Worm (Caenorhabditis elegans) whole organism, L3 larva: ENCODE data around the gene sknr-1.
"Not testable (repeated sequence)": the region's sequence is repeated elsewhere in the genome, so short reads cannot be mapped to it uniquely, and the experiment has no call there.

ENCODE experiments used
- ama-1 ChIP-seq: fragments of 150-350 bp; optimal IDR thresholded peaks from 2 replicates; lab custom pipeline; 2018
- ceh-9 ChIP-seq: sonication (generic microtip); optimal IDR thresholded peaks from 2 replicates; lab custom pipeline; 2018; ENCODE audit warnings: missing biosample characterization, missing genetic modification characterization
- fos-1 ChIP-seq: fragments of 150-350 bp; optimal IDR thresholded peaks from 2 replicates; lab custom pipeline; 2014; ENCODE audit warnings: missing biosample characterization, missing genetic modification characterization
- lin-39 ChIP-seq: fragments of 150-350 bp; optimal IDR thresholded peaks from 2 replicates; lab custom pipeline; 2018; ENCODE audit warnings: missing biosample characterization, missing genetic modification reagents, missing genetic modification characterization
- mdl-1 ChIP-seq: fragments of 150-350 bp; optimal IDR thresholded peaks from 2 replicates; lab custom pipeline; 2014; ENCODE audit warnings: missing biosample characterization, missing genetic modification characterization
- mml-1 ChIP-seq: fragments of 150-350 bp; sonication (generic microtip); optimal IDR thresholded peaks from 3 replicates; lab custom pipeline; 2014; ENCODE audit warnings: missing biosample characterization, missing genetic modification characterization
- nhr-76 ChIP-seq: fragments of 150-350 bp; sonication (generic microtip); optimal IDR thresholded peaks from 5 replicates; lab custom pipeline; 2014; ENCODE audit warnings: missing biosample characterization, missing genetic modification characterization
- nhr-77 ChIP-seq: fragments of 150-350 bp; optimal IDR thresholded peaks from 2 replicates; lab custom pipeline; 2014; ENCODE audit warnings: missing biosample characterization, missing genetic modification characterization
- pha-4 ChIP-seq: fragments of 150-350 bp; optimal IDR thresholded peaks from 2 replicates; lab custom pipeline; 2014; ENCODE audit warnings: missing biosample characterization, missing genetic modification reagents, missing genetic modification characterization
- tbx-2 ChIP-seq: sonication (generic microtip); optimal IDR thresholded peaks from 2 replicates; lab custom pipeline; 2016; ENCODE audit warnings: mild to moderate bottlenecking, missing genetic modification characterization, missing compliant biosample characterization
- unc-39 ChIP-seq: sonication (generic microtip); optimal IDR thresholded peaks from 4 replicates; lab custom pipeline; 2017; ENCODE audit warnings: missing biosample characterization, missing genetic modification characterization
- zag-1 ChIP-seq: fragments of 150-350 bp; optimal IDR thresholded peaks from 2 replicates; lab custom pipeline; 2014; ENCODE audit warnings: missing biosample characterization, missing genetic modification characterization
- ztf-4 ChIP-seq: fragments of 150-350 bp; optimal IDR thresholded peaks from 2 replicates; lab custom pipeline; 2014; ENCODE audit warnings: missing biosample characterization, missing genetic modification characterization

DNA sequence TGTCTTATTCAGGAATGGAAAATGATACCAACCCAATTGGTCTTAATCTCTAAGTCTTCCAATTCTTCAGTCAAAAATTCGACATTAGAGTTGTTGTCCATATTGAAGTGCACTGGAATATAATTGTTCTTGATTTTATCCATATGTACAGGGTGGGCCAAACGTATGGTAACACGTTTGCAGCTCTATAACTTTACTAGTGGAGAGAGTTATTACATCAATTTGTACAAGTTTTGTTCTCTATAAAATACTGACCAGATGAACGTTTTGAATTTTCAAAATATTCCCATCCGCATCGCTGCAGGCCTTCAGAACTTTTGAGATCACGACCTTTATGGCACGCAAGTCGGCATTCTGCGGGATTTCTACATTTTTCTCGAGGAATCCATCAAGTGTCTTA is 26.4 kb downstream of the sknr-1 start, which contains the start of gene F53E10.5:
- TF ChIP-seq ama-1 (lab: Kevin White, UChicago); tbx-2 (tag; lab: Kevin White, UChicago); ceh-9; pha-4 (tag; lab: Kevin White, UChicago); mdl-1 (tag; lab: Kevin White, UChicago); unc-39; nhr-76 (tag; lab: Kevin White, UChicago); mml-1 (tag; lab: Kevin White, UChicago); lin-39 (tag; lab: Kevin White, UChicago); zag-1; nhr-77 (tag; lab: Kevin White, UChicago); fos-1 (tag; lab: Kevin White, UChicago); ztf-4: not testable (repeated sequence)
